Worm (Caenorhabditis elegans): Measurements from ENCODE around the gene F22B5.6.

Gene F22B5.6

ce11 chrII:8456094-8456493, at the start of gene F22B5.6:
F22B5.6 (minus strand) TSS chrII:8456194.
- TF ChIP-seq ets-7 (tag; optimal IDR thresholded peaks at IDR 0.05) (no peak), aly-1 (tag; optimal IDR thresholded peaks at IDR 0.05) (no peak), ceh-36 (tag; optimal IDR thresholded peaks at IDR 0.05) (no peak), flt-1 (GFP tag; IDR thresholded peaks at IDR 0.05) (no peak), tbx-37 (GFP tag; conservative IDR thresholded peaks at IDR 0.05) (no peak), pes-1 (GFP tag; IDR thresholded peaks at IDR 0.05) (no peak), ceh-13 (GFP tag; optimal IDR thresholded peaks at IDR 0.05) (no peak), ama-1 (optimal IDR thresholded peaks at IDR 0.05) (no peak), tra-4 (tag; optimal IDR thresholded peaks at IDR 0.05) (no peak), scrt-1 (GFP tag; IDR thresholded peaks at IDR 0.05) (no peak), hnd-1 (tag; optimal IDR thresholded peaks at IDR 0.05) (no peak), tbx-11 (GFP tag; IDR thresholded peaks at IDR 0.05) (no peak)

DNA sequence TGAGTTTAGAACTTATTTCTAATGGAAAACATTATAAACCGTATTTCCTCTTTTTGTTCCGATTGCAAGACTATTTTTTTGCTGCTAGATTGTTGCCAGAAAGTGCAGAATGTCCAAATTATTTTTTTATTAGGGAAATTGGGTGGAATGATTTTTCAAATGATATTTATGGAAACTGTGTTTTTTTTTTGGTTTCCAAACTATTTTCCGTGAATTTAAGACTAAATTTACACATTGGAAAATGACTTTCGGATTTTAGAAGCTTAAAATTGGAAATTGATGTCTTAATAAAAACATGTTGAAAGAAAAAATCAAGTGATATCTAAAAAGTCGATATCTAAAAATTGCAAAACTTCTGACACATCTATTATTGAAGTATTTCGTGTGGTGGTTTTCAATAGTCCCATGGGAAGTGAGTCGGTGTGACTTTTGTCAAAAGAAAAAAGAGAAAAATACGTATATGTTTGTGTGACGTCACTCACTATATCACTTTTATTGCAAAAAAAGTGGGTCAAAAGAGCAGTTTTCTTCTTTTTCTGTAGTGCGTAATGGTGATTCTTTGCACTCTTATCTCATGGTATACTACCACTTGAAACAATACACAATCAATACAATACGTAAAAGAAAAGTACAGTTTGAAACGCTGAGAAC, 48.2 kb upstream of the F22B5.6 start:
- TF ChIP-seq sea-1 (GFP tag; conservative IDR thresholded peaks at IDR 0.05) = no peak
- TF ChIP-seq pes-1 (GFP tag; IDR thresholded peaks at IDR 0.05) = no peak
- no peak for TF ChIP-seq tbx-37 (GFP tag; conservative IDR thresholded peaks at IDR 0.05)
- TF ChIP-seq hnd-1 (tag; optimal IDR thresholded peaks at IDR 0.05) = no peak
- TF ChIP-seq hmg-4 (GFP tag; optimal IDR thresholded peaks at IDR 0.05) = no peak
- no peak for TF ChIP-seq ets-7 (tag; optimal IDR thresholded peaks at IDR 0.05)
- TF ChIP-seq hmbx-1 (tag; optimal IDR thresholded peaks at IDR 0.05) = no peak
- no peak for TF ChIP-seq ceh-13 (GFP tag; optimal IDR thresholded peaks at IDR 0.05)
- no peak for TF ChIP-seq tbx-11 (GFP tag; IDR thresholded peaks at IDR 0.05)
- no peak for TF ChIP-seq scrt-1 (GFP tag; IDR thresholded peaks at IDR 0.05)
- no peak for TF ChIP-seq ceh-36 (tag; optimal IDR thresholded peaks at IDR 0.05)
- no peak for TF ChIP-seq F13C5.2 (tag; optimal IDR thresholded peaks at IDR 0.05)
- no peak for TF ChIP-seq B0310.2 (tag; optimal IDR thresholded peaks at IDR 0.05)
- TF ChIP-seq ama-1 (optimal IDR thresholded peaks at IDR 0.05) = no peak
- TF ChIP-seq tra-4 (tag; optimal IDR thresholded peaks at IDR 0.05) = no peak
- TF ChIP-seq aly-1 (tag; optimal IDR thresholded peaks at IDR 0.05) = no peak
- TF ChIP-seq flt-1 (GFP tag; IDR thresholded peaks at IDR 0.05) = no peak

ce11 chrII:8499021-8499420, 43.0 kb upstream of the F22B5.6 start:
- no peak for TF ChIP-seq ceh-36 (tag; optimal IDR thresholded peaks at IDR 0.05)
- TF ChIP-seq hmg-4 (GFP tag; optimal IDR thresholded peaks at IDR 0.05) = no peak
- TF ChIP-seq aly-1 (tag; optimal IDR thresholded peaks at IDR 0.05) = no peak
- TF ChIP-seq ceh-13 (GFP tag; optimal IDR thresholded peaks at IDR 0.05) = no peak
- no peak for TF ChIP-seq tbx-37 (GFP tag; conservative IDR thresholded peaks at IDR 0.05)
- no peak for TF ChIP-seq tra-4 (tag; optimal IDR thresholded peaks at IDR 0.05)
- TF ChIP-seq pes-1 (GFP tag; IDR thresholded peaks at IDR 0.05) = no peak
- no peak for TF ChIP-seq sea-1 (GFP tag; conservative IDR thresholded peaks at IDR 0.05)
- TF ChIP-seq hnd-1 (tag; optimal IDR thresholded peaks at IDR 0.05) = no peak
- no peak for TF ChIP-seq B0310.2 (tag; optimal IDR thresholded peaks at IDR 0.05)

- TF ChIP-seq hnd-1 (tag; optimal IDR thresholded peaks at IDR 0.05) (no peak), hmbx-1 (tag; optimal IDR thresholded peaks at IDR 0.05) (no peak), B0310.2 (tag; optimal IDR thresholded peaks at IDR 0.05) (no peak), pes-1 (GFP tag; IDR thresholded peaks at IDR 0.05) (no peak), tbx-37 (GFP tag; conservative IDR thresholded peaks at IDR 0.05) (no peak), ama-1 (optimal IDR thresholded peaks at IDR 0.05) (no peak)
These were observed 42.2 kb upstream of the F22B5.6 start for ce11 chrII:8498173-8498572.

ce11 chrII:8496184-8496583, 40.2 kb upstream of the F22B5.6 start:
- TF ChIP-seq tbx-37 (GFP tag; conservative IDR thresholded peaks at IDR 0.05) (no peak), B0310.2 (tag; optimal IDR thresholded peaks at IDR 0.05) (no peak), F13C5.2 (tag; optimal IDR thresholded peaks at IDR 0.05) (no peak), flt-1 (GFP tag; IDR thresholded peaks at IDR 0.05) (no peak), pes-1 (GFP tag; IDR thresholded peaks at IDR 0.05) (no peak), ama-1 (optimal IDR thresholded peaks at IDR 0.05) (no peak), ceh-36 (tag; optimal IDR thresholded peaks at IDR 0.05) (no peak), aly-1 (tag; optimal IDR thresholded peaks at IDR 0.05) (no peak), tbx-11 (GFP tag; IDR thresholded peaks at IDR 0.05) (no peak), sea-1 (GFP tag; conservative IDR thresholded peaks at IDR 0.05) (no peak), hmbx-1 (tag; optimal IDR thresholded peaks at IDR 0.05) (no peak), ets-7 (tag; optimal IDR thresholded peaks at IDR 0.05) (no peak)

ce11 chrII:8494228-8494717, 38.3 kb upstream of the F22B5.6 start, which contains the start of gene M05D6.9:
M05D6.9 (plus strand) TSS chrII:8494278.
- TF ChIP-seq flt-1 (GFP tag; IDR thresholded peaks at IDR 0.05) = no peak
- TF ChIP-seq tbx-11 (GFP tag; IDR thresholded peaks at IDR 0.05) = no peak
- no peak for TF ChIP-seq B0310.2 (tag; optimal IDR thresholded peaks at IDR 0.05)
- TF ChIP-seq ceh-36 (tag; optimal IDR thresholded peaks at IDR 0.05) = no peak
- no peak for TF ChIP-seq scrt-1 (GFP tag; IDR thresholded peaks at IDR 0.05)
- TF ChIP-seq F13C5.2 (tag; optimal IDR thresholded peaks at IDR 0.05) = no peak
- TF ChIP-seq tbx-37 (GFP tag; conservative IDR thresholded peaks at IDR 0.05) = no peak
- no peak for TF ChIP-seq pes-1 (GFP tag; IDR thresholded peaks at IDR 0.05)
- no peak for TF ChIP-seq tra-4 (tag; optimal IDR thresholded peaks at IDR 0.05)

DNA sequence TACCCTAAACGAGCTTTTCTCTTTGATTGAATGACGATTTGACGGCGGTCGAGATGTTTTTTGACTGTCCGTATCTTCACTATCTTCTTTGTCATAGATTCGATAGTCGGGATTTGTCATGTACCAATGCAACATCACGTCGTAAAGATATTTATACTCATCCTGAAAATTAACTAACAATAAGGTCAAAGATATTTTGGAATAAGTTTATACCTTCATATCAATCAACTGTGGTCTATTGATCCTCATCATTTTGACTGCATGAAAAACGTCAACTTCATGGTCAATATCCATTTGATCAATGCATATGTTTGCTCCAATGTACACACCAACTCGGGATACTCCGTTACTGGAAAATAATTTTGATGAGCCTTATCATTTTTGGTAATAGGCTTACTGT, 32.1 kb upstream of the F22B5.6 start:
- TF ChIP-seq scrt-1 (GFP tag; IDR thresholded peaks at IDR 0.05) (no peak), tbx-11 (GFP tag; IDR thresholded peaks at IDR 0.05) (no peak), ama-1 (optimal IDR thresholded peaks at IDR 0.05) (no peak), hmbx-1 (tag; optimal IDR thresholded peaks at IDR 0.05) (no peak), ets-7 (tag; optimal IDR thresholded peaks at IDR 0.05) (no peak), hmg-4 (GFP tag; optimal IDR thresholded peaks at IDR 0.05) (no peak), sea-1 (GFP tag; conservative IDR thresholded peaks at IDR 0.05) (no peak), B0310.2 (tag; optimal IDR thresholded peaks at IDR 0.05) (no peak), ceh-36 (tag; optimal IDR thresholded peaks at IDR 0.05) (no peak), pes-1 (GFP tag; IDR thresholded peaks at IDR 0.05) (no peak), tbx-37 (GFP tag; conservative IDR thresholded peaks at IDR 0.05) (no peak), tra-4 (tag; optimal IDR thresholded peaks at IDR 0.05) (no peak)
